Fruit fly (Drosophila melanogaster): ENCODE results near the gene Axn.

- TF ChIP-seq pan (optimal IDR thresholded peaks at IDR 0.05) (no peak), usp (GFP tag; optimal IDR thresholded peaks at IDR 0.05) (no peak), CG8478 (optimal IDR thresholded peaks at IDR 0.05) (no peak), Dll (optimal IDR thresholded peaks at IDR 0.05) (no peak)
These were observed 20.6 kb downstream of the Axn start, which contains the start of gene Sry-delta for dm6 chr3R:30043139-30043744.

Measured in whole organism.